Worm (Caenorhabditis elegans) whole organism, dauer: Measurements from ENCODE around the gene lys-10.

Source experiments
- unc-62 ChIP-seq: sonication (generic microtip); optimal IDR thresholded peaks from 2 replicates; lab custom pipeline; 2017; ENCODE audit warnings: missing biosample characterization, missing genetic modification reagents, missing genetic modification characterization

lys-10 gene

ce11 chrIV:8332526-8332925 is at the start of gene lys-10:
TSS of gene lys-10 (plus strand) at chrIV:8332826.
- no peak for TF ChIP-seq unc-62

ce11 chrIV:8283214-8283613 is 49.4 kb upstream of the lys-10 start:
- no peak for TF ChIP-seq unc-62

- no peak for TF ChIP-seq unc-62
These were observed 46.3 kb upstream of the lys-10 start, which contains the start of gene K07H8.9 for ce11 chrIV:8286352-8286751. TSS of gene K07H8.9 (minus strand) at chrIV:8286476.

- TF ChIP-seq unc-62, result no peak
These were observed 45.3 kb upstream of the lys-10 start for ce11 chrIV:8287287-8287686.

- no peak for TF ChIP-seq unc-62
These were observed 43.5 kb upstream of the lys-10 start for ce11 chrIV:8289105-8289504.

- no peak for TF ChIP-seq unc-62
These were observed 43.3 kb upstream of the lys-10 start, which contains the start of gene nucl-1 for ce11 chrIV:8289505-8289579. TSS of gene nucl-1 (minus strand) at chrIV:8289530.

ce11 chrIV:8289580-8290323 is 42.9 kb upstream of the lys-10 start, which contains the start of gene daf-31:
TSS of gene daf-31 (plus strand) at chrIV:8290273.
- TF ChIP-seq unc-62, result no peak

ce11 chrIV:8291232-8291631 is 41.4 kb upstream of the lys-10 start, which contains the start of gene K07H8.2:
TSS of gene K07H8.2 (plus strand) at chrIV:8291532.
- TF ChIP-seq unc-62, result no peak

ce11 chrIV:8294650-8295049 is 38.0 kb upstream of the lys-10 start, which contains the start of gene tbce-1:
TSS of gene tbce-1 (plus strand) at chrIV:8294690.
- no peak for TF ChIP-seq unc-62

- no peak for TF ChIP-seq unc-62
These were observed 35.4 kb upstream of the lys-10 start, which contains the start of gene nprl-3 for ce11 chrIV:8297192-8297591. TSS of gene nprl-3 (plus strand) at chrIV:8297492.

ce11 chrIV:8299636-8300035 is 33.0 kb upstream of the lys-10 start, which contains the start of gene F35H10.6:
TSS of gene F35H10.6 (plus strand) at chrIV:8299936.
- TF ChIP-seq unc-62, result no peak

ce11 chrIV:8300468-8300867 is 32.2 kb upstream of the lys-10 start, which contains the start of gene F35H10.5:
TSS of gene F35H10.5 (plus strand) at chrIV:8300768.
- TF ChIP-seq unc-62, result no peak

- no peak for TF ChIP-seq unc-62
These were observed 30.7 kb upstream of the lys-10 start for ce11 chrIV:8301925-8302324.

- TF ChIP-seq unc-62, result no peak
These were observed 29.9 kb upstream of the lys-10 start for ce11 chrIV:8302648-8303161.

- no peak for TF ChIP-seq unc-62
These were observed 29.0 kb upstream of the lys-10 start, which contains the start of gene vha-5 for ce11 chrIV:8303668-8304067. TSS of gene vha-5 (plus strand) at chrIV:8303968.

ce11 chrIV:8307408-8307807 is 25.2 kb upstream of the lys-10 start:
- TF ChIP-seq unc-62, result no peak

- TF ChIP-seq unc-62, result no peak
These were observed 20.5 kb upstream of the lys-10 start for ce11 chrIV:8312105-8312504.

ce11 chrIV:8312846-8313245 is 19.8 kb upstream of the lys-10 start, which contains the start of gene F35H10.10:
TSS of gene F35H10.10 (minus strand) at chrIV:8312946.
- no peak for TF ChIP-seq unc-62
